Worm (Caenorhabditis elegans): Measurements from ENCODE around the gene rpl-39.

DNA sequence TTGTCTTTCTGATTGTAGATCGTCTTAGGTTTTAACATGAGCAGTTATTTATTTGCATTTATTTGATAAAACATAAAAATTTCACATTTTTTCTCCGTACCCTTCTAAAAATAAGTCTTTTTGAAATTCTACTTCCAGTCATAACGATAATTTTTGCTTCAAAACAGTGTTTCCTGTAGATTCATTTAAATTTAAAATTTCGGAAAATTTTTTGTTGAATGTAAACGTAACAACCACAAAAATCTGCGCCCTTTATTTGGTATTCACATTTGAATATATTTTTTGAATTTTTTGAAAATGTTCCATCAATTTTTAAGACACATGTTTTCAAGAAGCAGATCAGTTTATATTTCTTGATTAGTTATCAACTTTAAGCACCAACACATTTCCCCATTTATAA is 30.5 kb downstream of the rpl-39 start:
- TF ChIP-seq unc-62 (GFP tag; optimal IDR thresholded peaks at IDR 0.05) (no peak), nfya-1 (tag; optimal IDR thresholded peaks at IDR 0.05; ENCODE audit: insufficient read depth) (no peak), nhr-23 (tag; optimal IDR thresholded peaks at IDR 0.05) (no peak), mml-1 (tag; optimal IDR thresholded peaks at IDR 0.05) (no peak), nhr-25 (tag; optimal IDR thresholded peaks at IDR 0.05) (no peak), snpc-4 (tag; optimal IDR thresholded peaks at IDR 0.05) (no peak), egl-5 (tag; optimal IDR thresholded peaks at IDR 0.05) (no peak), sea-2 (GFP tag; optimal IDR thresholded peaks at IDR 0.05) (no peak), elt-3 (tag; optimal IDR thresholded peaks at IDR 0.05) (no peak), pha-4 (tag; optimal IDR thresholded peaks at IDR 0.05) (no peak), nhr-28 (tag; optimal IDR thresholded peaks at IDR 0.05) (no peak), jun-1 (tag; optimal IDR thresholded peaks at IDR 0.05) (no peak)
